Fruit fly (Drosophila melanogaster): ENCODE data around the gene CG13244.

DNA sequence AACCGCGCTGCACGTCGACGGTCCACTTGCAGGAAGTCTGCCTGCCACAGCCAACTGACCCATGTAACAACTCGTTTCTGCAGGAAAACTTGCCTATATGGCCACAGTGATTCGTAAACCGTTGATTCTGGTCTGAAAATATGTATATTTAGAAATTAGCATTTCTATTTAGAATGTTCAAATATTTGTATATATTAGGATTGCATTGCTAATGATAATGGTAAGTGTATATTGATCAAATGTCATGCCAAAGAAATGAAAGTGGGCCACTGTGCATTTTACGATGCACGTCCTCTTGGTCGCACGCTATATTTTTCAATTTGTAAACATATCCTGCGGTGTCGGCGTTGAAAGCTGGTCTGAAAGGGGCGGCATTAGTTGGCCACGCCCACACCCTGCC lies 30.5 kb upstream of the CG13244 start:
- TF ChIP-seq pan (optimal IDR thresholded peaks at IDR 0.05): no peak
- no peak for TF ChIP-seq usp (GFP tag; optimal IDR thresholded peaks at IDR 0.05)
- TF ChIP-seq psq (optimal IDR thresholded peaks at IDR 0.05): no peak
- no peak for TF ChIP-seq CG8478 (optimal IDR thresholded peaks at IDR 0.05)
- TF ChIP-seq Dll (optimal IDR thresholded peaks at IDR 0.05): no peak

Data from whole organism.